Worm (Caenorhabditis elegans): ENCODE data around the gene F46B3.8.

The F46B3.8 gene

DNA sequence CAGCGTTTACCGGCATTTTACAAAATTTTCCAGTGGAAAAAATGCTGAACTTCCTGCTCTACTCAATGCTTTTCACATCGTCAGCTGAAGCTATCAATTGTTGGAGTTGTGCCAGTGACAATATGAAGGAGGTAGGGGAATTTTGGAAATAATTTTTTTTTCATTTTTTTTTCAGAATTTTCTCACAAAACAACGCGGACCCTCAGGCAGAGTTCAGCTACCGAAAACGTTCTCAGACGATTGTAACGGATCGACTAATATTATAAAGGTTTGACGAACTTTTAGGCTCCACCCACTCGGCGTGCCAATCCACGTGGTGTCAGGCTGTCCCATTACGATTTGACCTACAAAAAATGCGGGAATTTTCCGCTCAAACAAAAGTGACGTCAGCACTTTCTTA lies 43.4 kb downstream of the F46B3.8 start, which contains the start of gene F26F2.8:
F26F2.8 (plus strand) TSS at position 13 of the 400 bp plus-strand sequence.
- TF ChIP-seq unc-62 (GFP tag; optimal IDR thresholded peaks at IDR 0.05) = no peak
- TF ChIP-seq flh-1 (GFP tag; optimal IDR thresholded peaks at IDR 0.05) = no peak
- TF ChIP-seq bed-3 (GFP tag; optimal IDR thresholded peaks at IDR 0.05) = no peak
- TF ChIP-seq ham-2 (GFP tag; optimal IDR thresholded peaks at IDR 0.05) = no peak
- TF ChIP-seq ces-1 (GFP tag; optimal IDR thresholded peaks at IDR 0.05) = no peak
- no peak for TF ChIP-seq tbx-8 (GFP tag; optimal IDR thresholded peaks at IDR 0.05)
- no peak for TF ChIP-seq unc-39 (tag; optimal IDR thresholded peaks at IDR 0.05)
- TF ChIP-seq lin-32 (GFP tag; optimal IDR thresholded peaks at IDR 0.05) = no peak
- no peak for TF ChIP-seq pha-4 (tag; optimal IDR thresholded peaks at IDR 0.05)
- TF ChIP-seq mep-1 (tag; optimal IDR thresholded peaks at IDR 0.05) = no peak
- TF ChIP-seq snpc-4 (tag; optimal IDR thresholded peaks at IDR 0.05) = no peak
- no peak for TF ChIP-seq cnd-1 (tag; optimal IDR thresholded peaks at IDR 0.05)
- TF ChIP-seq sem-2 (GFP tag; optimal IDR thresholded peaks at IDR 0.05) = no peak
- TF ChIP-seq ztf-11 (tag; optimal IDR thresholded peaks at IDR 0.05) = no peak
- no peak for TF ChIP-seq nhr-12 (tag; optimal IDR thresholded peaks at IDR 0.05)
- TF ChIP-seq lin-13 (tag; optimal IDR thresholded peaks at IDR 0.05) = no peak

DNA sequence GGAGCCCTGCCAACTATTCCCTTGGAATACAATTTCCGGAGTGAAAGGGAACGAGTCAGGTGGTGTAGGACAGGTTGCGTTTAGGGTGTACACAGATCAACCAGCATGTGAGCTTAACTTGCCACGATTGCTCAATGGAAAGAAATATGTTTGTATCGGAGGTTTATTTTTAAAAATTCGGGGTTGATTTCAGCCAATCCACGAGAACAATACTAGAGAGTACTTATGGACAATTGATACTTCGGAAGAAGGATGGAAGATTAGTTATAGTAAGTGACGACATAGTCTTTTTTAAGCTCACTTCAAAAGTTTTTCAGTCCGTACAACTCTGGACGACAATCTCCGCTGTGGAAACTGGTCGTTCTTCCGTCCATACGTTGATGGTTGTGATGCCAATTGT lies 48.1 kb downstream of the F46B3.8 start:
- TF ChIP-seq blmp-1 (tag; optimal IDR thresholded peaks at IDR 0.05) (no peak), unc-120 (tag; optimal IDR thresholded peaks at IDR 0.05; ENCODE audit: poor library complexity, severe bottlenecking) (no peak), mep-1 (tag; optimal IDR thresholded peaks at IDR 0.05) (no peak), ceh-43 (GFP tag; optimal IDR thresholded peaks at IDR 0.05) (no peak), unc-39 (tag; optimal IDR thresholded peaks at IDR 0.05) (no peak), lin-32 (GFP tag; optimal IDR thresholded peaks at IDR 0.05) (no peak), lin-13 (tag; optimal IDR thresholded peaks at IDR 0.05) (no peak), ces-1 (GFP tag; optimal IDR thresholded peaks at IDR 0.05) (no peak), tbx-8 (GFP tag; optimal IDR thresholded peaks at IDR 0.05) (no peak), sem-2 (GFP tag; optimal IDR thresholded peaks at IDR 0.05) (no peak), elt-1 (tag; optimal IDR thresholded peaks at IDR 0.05; ENCODE audit: borderline replicate concordance, insufficient read depth) (no peak), M03D4.4 (tag; optimal IDR thresholded peaks at IDR 0.05) (no peak), sptf-1 (tag; optimal IDR thresholded peaks at IDR 0.05) (no peak)

DNA sequence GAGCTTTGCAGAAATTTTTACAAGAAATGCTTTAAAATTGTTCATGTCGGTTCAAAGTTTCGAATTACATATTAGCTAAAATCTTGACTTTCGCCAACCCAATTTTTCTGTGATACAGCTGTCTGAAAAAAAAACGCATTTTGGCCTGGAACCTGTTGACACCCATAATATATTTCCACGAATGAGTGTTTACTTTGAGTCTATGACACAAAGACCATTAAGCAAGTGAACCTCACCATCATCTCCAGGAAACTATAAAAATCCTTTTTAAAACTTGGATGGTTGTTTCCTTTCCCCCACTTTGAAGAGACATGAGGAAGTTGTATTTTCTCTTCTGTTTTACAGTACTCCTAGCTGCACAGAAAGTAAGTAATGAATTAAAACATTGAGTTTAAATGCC lies 48.6 kb downstream of the F46B3.8 start, which contains the start of gene clec-263:
clec-263 (plus strand) TSS at position 301 of the 400 bp plus-strand sequence.
- TF ChIP-seq nhr-28 (tag; optimal IDR thresholded peaks at IDR 0.05) (no peak), cnd-1 (tag; optimal IDR thresholded peaks at IDR 0.05) (no peak), ham-2 (GFP tag; optimal IDR thresholded peaks at IDR 0.05) (no peak), ceh-39 (tag; optimal IDR thresholded peaks at IDR 0.05) (no peak), bed-3 (GFP tag; optimal IDR thresholded peaks at IDR 0.05) (no peak), nhr-2 (tag; optimal IDR thresholded peaks at IDR 0.05) (no peak), nhr-237 (tag; optimal IDR thresholded peaks at IDR 0.05) (no peak)

DNA sequence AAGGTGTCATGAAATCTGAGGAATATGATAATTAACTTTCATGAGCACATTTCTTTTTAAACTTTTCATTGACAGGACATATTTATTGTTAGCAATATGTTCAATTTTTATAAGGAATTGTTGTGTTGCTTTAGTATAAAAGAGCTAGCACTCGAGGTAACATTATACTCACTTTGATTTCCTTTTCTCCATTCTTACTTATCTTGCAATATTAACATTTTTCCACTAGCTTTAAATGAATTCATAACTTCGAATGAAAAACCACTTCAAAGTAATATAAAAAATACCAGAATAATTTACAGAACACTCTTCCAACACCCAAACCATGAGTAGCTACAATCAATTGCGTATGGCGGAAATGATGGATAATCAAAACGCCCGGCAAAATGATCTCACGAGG lies 49.6 kb downstream of the F46B3.8 start, which contains the start of gene F26F2.5:
F26F2.5 (plus strand) TSS at position 301 of the 400 bp plus-strand sequence.
- TF ChIP-seq unc-39 (tag; optimal IDR thresholded peaks at IDR 0.05) (no peak), drap-1 (GFP tag; optimal IDR thresholded peaks at IDR 0.05) (no peak), tbx-8 (GFP tag; optimal IDR thresholded peaks at IDR 0.05) (no peak), sem-2 (GFP tag; optimal IDR thresholded peaks at IDR 0.05) (no peak), snpc-4 (tag; optimal IDR thresholded peaks at IDR 0.05) (no peak), elt-3 (tag; optimal IDR thresholded peaks at IDR 0.05) (no peak), pha-4 (tag; optimal IDR thresholded peaks at IDR 0.05) (no peak), elt-1 (tag; optimal IDR thresholded peaks at IDR 0.05; ENCODE audit: borderline replicate concordance, insufficient read depth) (no peak), hlh-1 (tag; optimal IDR thresholded peaks at IDR 0.05) (no peak), lin-13 (tag; optimal IDR thresholded peaks at IDR 0.05) (no peak), sptf-1 (tag; optimal IDR thresholded peaks at IDR 0.05) (no peak), ztf-11 (tag; optimal IDR thresholded peaks at IDR 0.05) (no peak), ceh-83 (GFP tag; optimal IDR thresholded peaks at IDR 0.05) (no peak), mab-5 (tag; optimal IDR thresholded peaks at IDR 0.05) (no peak), bed-3 (GFP tag; optimal IDR thresholded peaks at IDR 0.05) (no peak)

Data from whole organism, mixed stage, embryonic.